Worm (Caenorhabditis elegans) whole organism, midembryonic: ENCODE results near the gene C01B10.11.
A peak's percentile ranks its signal among the peaks of the same experiment; 100 is the strongest.

Source experiments
- med-1 ChIP-seq: sonication (generic microtip); optimal IDR thresholded peaks from 2 replicates; lab custom pipeline; 2017; ENCODE audit warnings: missing genetic modification characterization, mild to moderate bottlenecking, missing compliant biosample characterization, antibody characterized with exemption, missing genetic modification reagents; ENCODE audit not compliant: insufficient read depth
- tab-1 ChIP-seq: fragments of 200-800 bp; sonication (Bioruptor generic); IDR thresholded peaks from 2 replicates; pipeline ENCODE4 v1.3.6; 2022; ENCODE audit warnings: missing genetic modification characterization, missing compliant biosample characterization

DNA sequence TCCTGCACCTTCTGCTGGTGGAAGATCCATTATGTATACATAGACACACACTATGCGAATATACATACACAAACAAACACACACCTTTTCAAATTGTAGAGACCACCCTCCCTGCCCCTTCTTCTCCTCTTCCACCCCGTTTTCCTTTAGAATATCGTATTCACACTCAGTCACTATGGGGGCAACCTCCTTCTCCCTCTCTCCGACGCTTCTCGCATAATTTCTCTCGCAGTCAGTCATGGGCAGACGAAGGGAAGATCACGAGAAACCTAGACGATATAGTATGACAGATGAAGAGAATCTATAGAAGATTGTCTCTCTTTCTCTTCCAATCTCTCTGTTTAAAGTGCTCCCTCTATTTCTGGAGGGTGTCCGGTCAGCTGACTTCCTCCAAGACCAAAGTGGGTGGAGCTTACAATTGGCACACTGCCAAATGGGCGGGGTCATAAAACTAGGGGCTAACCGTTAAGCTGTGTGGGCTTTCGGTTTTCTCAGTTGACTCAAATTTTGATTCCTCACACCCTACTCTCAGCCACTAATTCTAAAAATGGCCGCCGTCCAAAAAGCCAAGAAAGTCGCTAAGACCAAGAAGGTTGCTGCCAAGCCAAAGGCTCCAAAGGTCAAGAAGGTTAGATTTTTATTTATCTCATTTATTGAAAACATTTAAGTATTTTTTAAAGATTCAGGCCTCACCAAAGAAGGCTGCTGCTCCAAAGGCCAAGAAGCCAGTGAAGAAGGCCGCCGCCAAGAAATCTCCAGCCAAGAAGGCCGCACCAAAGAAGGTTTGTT is 11.7 kb upstream of the C01B10.11 start, which contains the start of gene hil-7:
- TF ChIP-seq med-1, result no peak
- 0 out of 2 replicates have a peak, but pooled peaks have one; percentile 36 for TF ChIP-seq tab-1
